Fruit fly (Drosophila melanogaster): ENCODE measurements around the gene spz5.
A peak's percentile ranks its signal among the peaks of the same experiment; 100 is the strongest.

The spz5 gene

dm6 chr3L:2892105-2892504 is at the start of gene spz5:
TSS of gene spz5 (minus strand) at chr3L:2892166.
- no peak for TF ChIP-seq CG33017 (tag; optimal IDR thresholded peaks at IDR 0.05)
- TF ChIP-seq tj (GFP tag; optimal IDR thresholded peaks at IDR 0.05): no peak
- no peak for TF ChIP-seq Clk (GFP tag; optimal IDR thresholded peaks at IDR 0.05)
- no peak for TF ChIP-seq CG1620 (GFP tag; optimal IDR thresholded peaks at IDR 0.05)
- no peak for TF ChIP-seq CG12768 (GFP tag; optimal IDR thresholded peaks at IDR 0.05)
- no peak for TF ChIP-seq pad (GFP tag; optimal IDR thresholded peaks at IDR 0.05)
- no peak for TF ChIP-seq CG14711 (tag; optimal IDR thresholded peaks at IDR 0.05)
- TF ChIP-seq cic (GFP tag; optimal IDR thresholded peaks at IDR 0.05): no peak
- no peak for TF ChIP-seq kay (GFP tag; ENCODE audit: borderline replicate concordance)

dm6 chr3L:2923097-2923496 is 31.1 kb upstream of the spz5 start:
- no peak for TF ChIP-seq CG12768 (GFP tag; optimal IDR thresholded peaks at IDR 0.05)
- TF ChIP-seq CG7101 (tag; optimal IDR thresholded peaks at IDR 0.05): no peak
- TF ChIP-seq kay (GFP tag; ENCODE audit: borderline replicate concordance): peak; percentile 75

dm6 chr3L:2918628-2919027 is 26.7 kb upstream of the spz5 start:
- TF ChIP-seq tj (GFP tag; optimal IDR thresholded peaks at IDR 0.05) (no peak), toe (GFP tag; optimal IDR thresholded peaks at IDR 0.05) (no peak), CG33017 (tag; optimal IDR thresholded peaks at IDR 0.05) (no peak), CG11617 (GFP tag; optimal IDR thresholded peaks at IDR 0.05) (no peak), cnc (optimal IDR thresholded peaks at IDR 0.05) (no peak), Crg-1 (GFP tag; optimal IDR thresholded peaks at IDR 0.05) (no peak), Clk (GFP tag; optimal IDR thresholded peaks at IDR 0.05) (no peak), CG7101 (tag; optimal IDR thresholded peaks at IDR 0.05) (no peak)

- TF ChIP-seq bab1 (GFP tag; optimal IDR thresholded peaks at IDR 0.05) (no peak), CG12768 (GFP tag; optimal IDR thresholded peaks at IDR 0.05) (no peak), CG11617 (GFP tag; optimal IDR thresholded peaks at IDR 0.05) (no peak), cnc (optimal IDR thresholded peaks at IDR 0.05) (no peak), CG7101 (tag; optimal IDR thresholded peaks at IDR 0.05) (no peak), kay (GFP tag; ENCODE audit: borderline replicate concordance) (no peak), Crg-1 (GFP tag; optimal IDR thresholded peaks at IDR 0.05) (no peak), Mnt (GFP tag; optimal IDR thresholded peaks at IDR 0.05) (no peak), CG1620 (GFP tag; optimal IDR thresholded peaks at IDR 0.05) (no peak), Hr96 (GFP tag; optimal IDR thresholded peaks at IDR 0.05) (no peak), CG33017 (tag; optimal IDR thresholded peaks at IDR 0.05) (no peak), ovo (GFP tag; optimal IDR thresholded peaks at IDR 0.05) (no peak), tj (GFP tag; optimal IDR thresholded peaks at IDR 0.05) (no peak)
Observed at dm6 chr3L:2916554-2916953, 24.6 kb upstream of the spz5 start, which contains the start of gene CG9970. TSS of gene CG9970 (minus strand) at chr3L:2916654.

dm6 chr3L:2913291-2913690 is 21.3 kb upstream of the spz5 start:
- TF ChIP-seq CG11617 (GFP tag; optimal IDR thresholded peaks at IDR 0.05): no peak
- TF ChIP-seq kay (GFP tag; ENCODE audit: borderline replicate concordance): no peak
- TF ChIP-seq CG7045 (GFP tag; optimal IDR thresholded peaks at IDR 0.05): no peak
- no peak for TF ChIP-seq CG1620 (GFP tag; optimal IDR thresholded peaks at IDR 0.05)
- no peak for TF ChIP-seq Crg-1 (GFP tag; optimal IDR thresholded peaks at IDR 0.05)
- TF ChIP-seq bab1 (GFP tag; optimal IDR thresholded peaks at IDR 0.05): no peak
- TF ChIP-seq CG33017 (tag; optimal IDR thresholded peaks at IDR 0.05): no peak
- no peak for TF ChIP-seq Clk (GFP tag; optimal IDR thresholded peaks at IDR 0.05)
- no peak for TF ChIP-seq cnc (optimal IDR thresholded peaks at IDR 0.05)
- TF ChIP-seq toe (GFP tag; optimal IDR thresholded peaks at IDR 0.05): no peak
- no peak for TF ChIP-seq pad (GFP tag; optimal IDR thresholded peaks at IDR 0.05)
- no peak for TF ChIP-seq CG5204 (GFP tag; optimal IDR thresholded peaks at IDR 0.05)
- TF ChIP-seq Hr96 (GFP tag; optimal IDR thresholded peaks at IDR 0.05): no peak
- no peak for TF ChIP-seq CG7101 (tag; optimal IDR thresholded peaks at IDR 0.05)
- TF ChIP-seq tj (GFP tag; optimal IDR thresholded peaks at IDR 0.05): no peak
- TF ChIP-seq Mnt (GFP tag; optimal IDR thresholded peaks at IDR 0.05): no peak
- no peak for TF ChIP-seq CG14711 (tag; optimal IDR thresholded peaks at IDR 0.05)
- no peak for TF ChIP-seq CG12768 (GFP tag; optimal IDR thresholded peaks at IDR 0.05)
- TF ChIP-seq ovo (GFP tag; optimal IDR thresholded peaks at IDR 0.05): no peak

dm6 chr3L:2909523-2910042 is 17.6 kb upstream of the spz5 start:
- no peak for TF ChIP-seq tj (GFP tag; optimal IDR thresholded peaks at IDR 0.05)

dm6 chr3L:2906404-2906803 is 14.4 kb upstream of the spz5 start:
- TF ChIP-seq CG7101 (tag; optimal IDR thresholded peaks at IDR 0.05) (no peak), Mnt (GFP tag; optimal IDR thresholded peaks at IDR 0.05) (no peak), CG5204 (GFP tag; optimal IDR thresholded peaks at IDR 0.05) (no peak), bab1 (GFP tag; optimal IDR thresholded peaks at IDR 0.05) (no peak), CG11617 (GFP tag; optimal IDR thresholded peaks at IDR 0.05) (no peak), Hr96 (GFP tag; optimal IDR thresholded peaks at IDR 0.05) (no peak), kay (GFP tag; ENCODE audit: borderline replicate concordance) (no peak), toe (GFP tag; optimal IDR thresholded peaks at IDR 0.05) (no peak), tj (GFP tag; optimal IDR thresholded peaks at IDR 0.05) (no peak), cnc (optimal IDR thresholded peaks at IDR 0.05) (no peak), CG1620 (GFP tag; optimal IDR thresholded peaks at IDR 0.05) (no peak), ovo (GFP tag; optimal IDR thresholded peaks at IDR 0.05) (no peak), CG12768 (GFP tag; optimal IDR thresholded peaks at IDR 0.05) (no peak), CG7045 (GFP tag; optimal IDR thresholded peaks at IDR 0.05) (no peak), pad (GFP tag; optimal IDR thresholded peaks at IDR 0.05) (no peak), Crg-1 (GFP tag; optimal IDR thresholded peaks at IDR 0.05) (no peak), cic (GFP tag; optimal IDR thresholded peaks at IDR 0.05) (no peak), Clk (GFP tag; optimal IDR thresholded peaks at IDR 0.05) (no peak), CG14711 (tag; optimal IDR thresholded peaks at IDR 0.05) (no peak)

All from whole organism, adult.